Worm (Caenorhabditis elegans): ENCODE results near the gene C17H12.6.

C17H12.6 gene

DNA sequence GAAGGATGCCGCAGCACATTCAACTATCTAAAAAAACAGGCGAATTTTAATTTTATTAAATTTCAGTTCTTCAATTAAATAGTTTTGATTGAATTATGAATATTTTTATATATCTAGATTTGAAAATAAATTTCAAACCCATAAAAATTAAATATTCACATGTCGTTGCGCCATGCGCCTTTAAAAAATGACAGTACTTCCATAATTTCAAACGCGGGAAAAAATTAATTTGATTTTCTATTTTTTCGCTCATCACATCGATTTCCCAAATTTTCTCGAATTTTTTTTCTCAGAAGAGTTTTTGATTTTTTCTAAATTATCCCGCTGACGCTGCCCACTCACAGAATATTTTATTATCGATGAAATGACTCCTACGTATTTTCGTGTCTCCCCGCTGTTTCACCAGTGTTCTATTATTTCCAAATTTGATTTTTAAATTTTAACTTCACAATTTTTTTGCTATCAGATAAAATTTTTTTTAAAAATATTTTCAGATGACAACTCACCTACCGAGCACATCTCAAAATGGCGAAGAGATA is 20.2 kb upstream of the C17H12.6 start, which contains the start of gene lip-1:
Gene lip-1 (plus strand): TSS at position 489 of the 539 bp plus-strand sequence.
- TF ChIP-seq unc-130 (GFP tag; optimal IDR thresholded peaks at IDR 0.05): peak; percentile 25
- peak; percentile 68; the same call in 1 of the 2 replicates for TF ChIP-seq snpc-1.2 (GFP tag; IDR thresholded peaks at IDR 0.05)
- TF ChIP-seq lin-38 (GFP tag; IDR thresholded peaks at IDR 0.05): peak; percentile 21; the same call in 1 of the 2 replicates
- TF ChIP-seq Y48G9A.11 (GFP tag; IDR thresholded peaks at IDR 0.05): no peak

DNA sequence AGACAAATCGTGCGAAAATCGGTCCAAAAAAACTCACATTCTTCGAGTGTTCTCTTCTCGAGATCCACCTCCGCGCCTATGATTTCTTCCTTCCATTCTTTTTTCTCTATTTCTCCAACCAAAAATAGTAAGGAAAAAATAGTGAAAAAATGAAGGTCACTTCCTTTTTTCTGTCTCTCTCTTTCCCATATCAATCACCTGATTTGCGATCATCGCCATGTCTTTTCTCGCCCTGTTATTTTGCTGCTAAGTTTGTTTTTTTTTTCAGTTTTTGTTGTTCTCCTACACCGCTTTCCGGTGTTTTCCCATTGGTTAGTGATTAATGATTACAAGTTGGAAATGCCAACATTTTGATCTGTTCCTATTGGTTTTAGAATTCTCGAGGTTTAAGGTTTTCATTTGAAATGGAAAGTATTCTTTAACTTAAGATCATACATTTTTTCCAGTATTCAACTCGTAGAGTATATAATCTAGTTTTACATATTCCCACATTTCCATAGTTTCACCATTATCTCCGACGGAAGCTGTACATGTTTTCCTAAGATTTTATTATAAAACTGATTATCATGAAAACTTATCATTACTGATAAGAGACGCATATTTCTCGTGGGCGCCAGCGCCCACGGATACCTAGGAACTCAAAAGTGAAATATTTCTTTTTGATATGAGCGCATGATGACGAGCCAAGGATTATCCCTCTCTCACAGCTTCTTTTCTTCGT is 19.4 kb upstream of the C17H12.6 start:
- TF ChIP-seq hlh-30 (tag; optimal IDR thresholded peaks at IDR 0.05; ENCODE audit: insufficient read depth) (peak; percentile 39), nhr-25 (tag; optimal IDR thresholded peaks at IDR 0.05; ENCODE audit: borderline replicate concordance, insufficient read depth) (no peak), daf-16 (GFP tag; optimal IDR thresholded peaks at IDR 0.05) (no peak), daf-16 (tag; optimal IDR thresholded peaks at IDR 0.05) (peak; percentile 34), pqm-1 (tag; optimal IDR thresholded peaks at IDR 0.05) (peak; percentile 14), nhr-28 (tag; optimal IDR thresholded peaks at IDR 0.05) (peak; percentile 36), F44E2.7 (GFP tag; IDR thresholded peaks at IDR 0.05) (no peak)

DNA sequence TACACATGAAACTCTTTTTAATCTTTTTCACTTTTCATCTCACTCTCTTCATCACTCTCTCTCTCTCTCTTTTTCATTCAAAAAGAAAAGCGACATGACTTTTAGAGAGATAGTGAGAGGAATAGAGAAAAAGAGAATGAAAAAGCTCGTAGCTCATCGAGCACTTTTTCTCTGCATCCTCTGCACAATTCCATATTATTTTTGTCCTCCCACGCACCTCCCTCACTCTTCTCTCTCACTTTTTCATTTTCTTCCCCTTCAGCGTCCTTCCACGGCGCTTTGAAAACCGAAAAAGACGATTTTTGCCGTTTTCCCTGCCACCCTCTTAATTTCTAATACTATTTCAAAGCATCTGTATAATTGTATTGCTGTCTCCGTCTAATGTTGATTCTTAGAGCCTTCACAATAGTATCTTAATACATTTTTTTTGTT is 16.8 kb upstream of the C17H12.6 start:
- TF ChIP-seq lim-7 (GFP tag; IDR thresholded peaks at IDR 0.05) (no peak), zip-2 (tag; optimal IDR thresholded peaks at IDR 0.05) (peak; percentile 3), spr-1 (tag; optimal IDR thresholded peaks at IDR 0.05) (peak; percentile 40), pqm-1 (tag; optimal IDR thresholded peaks at IDR 0.05) (peak; percentile 46), nhr-28 (tag; optimal IDR thresholded peaks at IDR 0.05) (peak; percentile 67), F37D6.2 (tag; optimal IDR thresholded peaks at IDR 0.05) (peak; percentile 51), daf-8 (GFP tag; IDR thresholded peaks at IDR 0.05) (no peak), spr-3 (GFP tag; optimal IDR thresholded peaks at IDR 0.05) (no peak), saeg-2 (GFP tag; IDR thresholded peaks at IDR 0.05) (peak; percentile 70; the same call in 1 of the 2 replicates), lsy-2 (tag; optimal IDR thresholded peaks at IDR 0.05) (peak; percentile 48 to 80), nhr-42 (GFP tag; IDR thresholded peaks at IDR 0.05) (0 out of 2 replicates have a peak, but pooled peaks have one; percentile 14), mdl-1 (tag; optimal IDR thresholded peaks at IDR 0.05) (peak; percentile 28 to 62), mes-2 (tag; optimal IDR thresholded peaks at IDR 0.05; ENCODE audit: poor library complexity, severe bottlenecking) (peak; percentile 1), nhr-77 (tag; optimal IDR thresholded peaks at IDR 0.05) (peak; percentile 52), dve-1 (tag; optimal IDR thresholded peaks at IDR 0.05; ENCODE audit: insufficient read depth) (peak; percentile 93), aha-1 (tag) (peak; percentile 97), hlh-30 (tag; optimal IDR thresholded peaks at IDR 0.05; ENCODE audit: insufficient read depth) (peak; percentile 80), lin-38 (GFP tag; IDR thresholded peaks at IDR 0.05) (peak; percentile 45; the same call in 1 of the 2 replicates), php-3 (GFP tag; IDR thresholded peaks at IDR 0.05) (peak; percentile 70), ceh-44 (GFP tag; IDR thresholded peaks at IDR 0.05) (no peak), rbr-2 (tag; optimal IDR thresholded peaks at IDR 0.05) (peak; percentile 82), hlh-11 (tag; optimal IDR thresholded peaks at IDR 0.05) (peak; percentile 96), ctbp-1 (GFP tag; IDR thresholded peaks at IDR 0.05) (peak; percentile 84), ceh-28 (tag; optimal IDR thresholded peaks at IDR 0.05) (no peak), lir-3 (tag; optimal IDR thresholded peaks at IDR 0.05) (no peak), snpc-1.2 (GFP tag; IDR thresholded peaks at IDR 0.05) (no peak), mep-1 (tag; optimal IDR thresholded peaks at IDR 0.05) (peak; percentile 86), D1046.2 (GFP tag; IDR thresholded peaks at IDR 0.05) (no peak), nhr-25 (tag; optimal IDR thresholded peaks at IDR 0.05; ENCODE audit: borderline replicate concordance, insufficient read depth) (no peak), nhr-6 (tag; optimal IDR thresholded peaks at IDR 0.05) (peak; percentile 75), attf-4 (tag; optimal IDR thresholded peaks at IDR 0.05) (no peak), F10B5.3 (tag; optimal IDR thresholded peaks at IDR 0.05) (peak; percentile 38), ceh-20 (GFP tag; IDR thresholded peaks at IDR 0.05) (peak; percentile 79), nhr-41 (GFP tag; IDR thresholded peaks at IDR 0.05) (no peak), nhr-76 (tag; optimal IDR thresholded peaks at IDR 0.05) (peak; percentile 56), hif-1 (tag; optimal IDR thresholded peaks at IDR 0.05) (peak in 1 of 2 experiments; percentile 93), Y75B8A.6 (GFP tag; IDR thresholded peaks at IDR 0.05) (no peak), dmd-6 (GFP tag; IDR thresholded peaks at IDR 0.05) (peak; percentile 94), gei-8 (GFP tag; optimal IDR thresholded peaks at IDR 0.05) (peak; percentile 49)

All from whole organism, L4 larva.